Worm (Caenorhabditis elegans) whole organism, dauer: ENCODE measurements around the gene ilys-3.

Source experiments
- unc-62 ChIP-seq: sonication (generic microtip); optimal IDR thresholded peaks from 2 replicates; lab custom pipeline; 2017; ENCODE audit warnings: missing biosample characterization, missing genetic modification reagents, missing genetic modification characterization

Gene ilys-3

ce11 chrIV:2497615-2498183, 33.4 kb downstream of the ilys-3 start, which contains the start of gene Y69A2AR.16:
Gene Y69A2AR.16, plus strand, starts transcription at chrIV:2497803.
- no peak for TF ChIP-seq unc-62 (GFP tag; lab: Kevin White, UChicago)

ce11 chrIV:2507824-2508223, 43.6 kb downstream of the ilys-3 start, which contains the start of gene Y69A2AR.22:
Gene Y69A2AR.22, minus strand, starts transcription at chrIV:2507924.
- TF ChIP-seq unc-62 (GFP tag; lab: Kevin White, UChicago): no peak
